Fruit fly (Drosophila melanogaster) whole organism, embryonic: ENCODE measurements around the gene CG13699.

Experiments used
- ATbp ChIP-seq: fragments of 200-800 bp; sonication (Bioruptor generic); optimal IDR thresholded peaks from 2 replicates; lab custom pipeline; 2017; ENCODE audit warnings: missing biosample characterization, mild to moderate bottlenecking, missing genetic modification characterization, missing genetic modification reagents
- Atf-2 ChIP-seq: fragments of 200-800 bp; sonication (Bioruptor generic); optimal IDR thresholded peaks from 2 replicates; lab custom pipeline; 2016; ENCODE audit warnings: missing biosample characterization, missing genetic modification characterization
- BEAF-32 ChIP-seq: fragments of 200-800 bp; sonication (Bioruptor generic); optimal IDR thresholded peaks from 3 replicates; lab custom pipeline; 2017; ENCODE audit warnings: missing biosample characterization, missing genetic modification characterization, mild to moderate bottlenecking, moderate library complexity, missing genetic modification reagents
- C15 ChIP-seq: fragments of 200-800 bp; sonication (Bioruptor generic); IDR thresholded peaks from 3 replicates; pipeline ENCODE4 v1.3.6; 2022; ENCODE audit warnings: missing biosample characterization, missing genetic modification characterization
- CG10979 ChIP-seq: fragments of 200-800 bp; sonication (Bioruptor generic); optimal IDR thresholded peaks from 2 replicates; lab custom pipeline; 2018; ENCODE audit warnings: missing biosample characterization, mild to moderate bottlenecking, missing genetic modification characterization, moderate library complexity
- CG11085 ChIP-seq: fragments of 200-800 bp; sonication (Bioruptor generic); IDR thresholded peaks from 2 replicates; pipeline ENCODE4 v1.3.6; 2022; ENCODE audit warnings: missing biosample characterization, missing genetic modification characterization
- CG11398 ChIP-seq: fragments of 200-800 bp; sonication (Bioruptor generic); optimal IDR thresholded peaks from 2 replicates; lab custom pipeline; 2016; ENCODE audit warnings: missing biosample characterization, missing genetic modification characterization
- CG11696 ChIP-seq: fragments of 200-800 bp; sonication (Bioruptor generic); IDR thresholded peaks from 2 replicates; pipeline ENCODE4 v1.3.6; 2022; ENCODE audit warnings: missing biosample characterization, missing genetic modification characterization
- CG12219 ChIP-seq: fragments of 200-800 bp; sonication (Bioruptor generic); optimal IDR thresholded peaks from 3 replicates; lab custom pipeline; 2018; ENCODE audit warnings: missing biosample characterization, mild to moderate bottlenecking, missing genetic modification characterization
- CG12299 ChIP-seq: fragments of 200-800 bp; sonication (Bioruptor generic); optimal IDR thresholded peaks from 2 replicates; lab custom pipeline; 2018; ENCODE audit warnings: missing biosample characterization, mild to moderate bottlenecking, missing genetic modification characterization
- CG15269 ChIP-seq: fragments of 200-800 bp; sonication (Bioruptor generic); optimal IDR thresholded peaks from 2 replicates; lab custom pipeline; 2018; ENCODE audit warnings: missing biosample characterization, mild to moderate bottlenecking, missing genetic modification characterization, moderate library complexity
- CG1603 ChIP-seq: fragments of 200-800 bp; sonication (Bioruptor generic); optimal IDR thresholded peaks from 2 replicates; lab custom pipeline; 2019; ENCODE audit warnings: missing biosample characterization, mild to moderate bottlenecking, missing genetic modification characterization, moderate library complexity
- CG31224 ChIP-seq: fragments of 200-800 bp; sonication (Bioruptor generic); IDR thresholded peaks from 2 replicates; pipeline ENCODE4 v1.3.6; 2022; ENCODE audit warnings: missing biosample characterization, missing genetic modification characterization
- CG31388 ChIP-seq: fragments of 200-800 bp; sonication (Bioruptor generic); optimal IDR thresholded peaks from 2 replicates; lab custom pipeline; 2016; ENCODE audit warnings: missing biosample characterization, missing genetic modification characterization
- CG32767 ChIP-seq: fragments of 200-800 bp; sonication (Bioruptor generic); IDR thresholded peaks from 2 replicates; pipeline ENCODE4 v1.3.6; 2022; ENCODE audit warnings: missing biosample characterization, missing genetic modification characterization
- CG4404 ChIP-seq: fragments of 200-800 bp; sonication (Bioruptor generic); IDR thresholded peaks from 2 replicates; pipeline ENCODE4 v1.3.6; 2022; ENCODE audit warnings: missing biosample characterization, missing genetic modification characterization
- CG4617 ChIP-seq: fragments of 200-800 bp; sonication (Bioruptor generic); optimal IDR thresholded peaks from 3 replicates; lab custom pipeline; 2016; ENCODE audit warnings: missing biosample characterization, missing genetic modification characterization, borderline replicate concordance
- CG6765 ChIP-seq: fragments of 200-800 bp; sonication (Bioruptor generic); optimal IDR thresholded peaks from 3 replicates; lab custom pipeline; 2017; ENCODE audit warnings: missing biosample characterization, mild to moderate bottlenecking, missing genetic modification characterization
- CG6854 ChIP-seq: fragments of 200-800 bp; sonication (Bioruptor generic); optimal IDR thresholded peaks from 3 replicates; lab custom pipeline; 2017; ENCODE audit warnings: missing biosample characterization, mild to moderate bottlenecking, missing genetic modification characterization
- CG9215 ChIP-seq: fragments of 200-800 bp; sonication (Bioruptor generic); IDR thresholded peaks from 2 replicates; pipeline ENCODE4 v1.3.6; 2022; ENCODE audit warnings: missing biosample characterization, missing genetic modification characterization
- CG9727 ChIP-seq: fragments of 200-800 bp; sonication (Bioruptor generic); optimal IDR thresholded peaks from 3 replicates; lab custom pipeline; 2017; ENCODE audit warnings: missing biosample characterization, mild to moderate bottlenecking, missing genetic modification characterization
- CTCF ChIP-seq: fragments of 200-800 bp; sonication (Bioruptor generic); optimal IDR thresholded peaks from 2 replicates; lab custom pipeline; 2017; ENCODE audit warnings: missing biosample characterization, mild to moderate bottlenecking, missing genetic modification characterization, moderate library complexity
- Dfd ChIP-seq, 2 experiments: fragments of >200 bp; optimal IDR thresholded peaks; 2 replicates each; lab custom pipeline; 2017; ENCODE audit warnings: missing biosample characterization in 2 of 2, missing genetic modification characterization in 2 of 2
- Ets65A ChIP-seq: fragments of 200-800 bp; sonication (Bioruptor generic); peaks from one replicate; lab custom pipeline; 2016; ENCODE audit warnings: missing biosample characterization, missing genetic modification characterization
- HmgD ChIP-seq: fragments of 200-800 bp; sonication (Bioruptor generic); optimal IDR thresholded peaks from 3 replicates; lab custom pipeline; 2016; ENCODE audit warnings: missing biosample characterization, missing genetic modification characterization
- NFAT ChIP-seq: fragments of 200-800 bp; sonication (Bioruptor generic); IDR thresholded peaks from 2 replicates; pipeline ENCODE4 v1.3.6; 2022; ENCODE audit warnings: missing biosample characterization, missing genetic modification characterization
- Neu2 ChIP-seq: fragments of 200-800 bp; sonication (Bioruptor generic); optimal IDR thresholded peaks from 3 replicates; lab custom pipeline; 2016; ENCODE audit warnings: missing biosample characterization, missing genetic modification characterization, borderline replicate concordance
- Six4 ChIP-seq: fragments of 200-800 bp; sonication (Bioruptor generic); optimal IDR thresholded peaks from 2 replicates; lab custom pipeline; 2016; ENCODE audit warnings: missing biosample characterization, missing genetic modification characterization
- TFAM ChIP-seq: fragments of 200-800 bp; sonication (Bioruptor generic); optimal IDR thresholded peaks from 2 replicates; lab custom pipeline; 2017; ENCODE audit warnings: missing biosample characterization, missing genetic modification characterization, inconsistent platforms
- az2 ChIP-seq: fragments of 200-800 bp; sonication (Bioruptor generic); optimal IDR thresholded peaks from 3 replicates; lab custom pipeline; 2016; ENCODE audit warnings: missing biosample characterization, missing genetic modification characterization
- bab2 ChIP-seq: fragments of 200-800 bp; sonication (Bioruptor generic); optimal IDR thresholded peaks from 2 replicates; lab custom pipeline; 2016; ENCODE audit warnings: missing biosample characterization, missing genetic modification characterization
- cas ChIP-seq: fragments of 200-800 bp; sonication (Bioruptor generic); IDR thresholded peaks from 2 replicates; pipeline ENCODE4 v1.3.6; 2022; ENCODE audit warnings: missing biosample characterization, missing genetic modification characterization
- caup ChIP-seq: fragments of 200-800 bp; sonication (Bioruptor generic); optimal IDR thresholded peaks from 3 replicates; lab custom pipeline; 2017; ENCODE audit warnings: missing biosample characterization, mild to moderate bottlenecking, missing genetic modification characterization, moderate library complexity; ENCODE audit not compliant: severe bottlenecking
- crp ChIP-seq, 2 experiments: fragments of 200-800 bp; sonication (Bioruptor generic); optimal IDR thresholded peaks; 2 replicates in 1 of 2; 3 replicates in 1 of 2; lab custom pipeline; 2017; ENCODE audit warnings: missing biosample characterization in 2 of 2, missing genetic modification characterization in 2 of 2, mild to moderate bottlenecking in 1 of 2, moderate library complexity in 1 of 2
- dmrt11E ChIP-seq: fragments of 200-800 bp; sonication (Bioruptor generic); optimal IDR thresholded peaks from 3 replicates; lab custom pipeline; 2018; ENCODE audit warnings: missing biosample characterization, mild to moderate bottlenecking, missing genetic modification characterization, moderate library complexity
- dpn ChIP-seq, 2 experiments: fragments of 200-800 bp; sonication (Bioruptor generic); optimal IDR thresholded peaks; 3 replicates each; lab custom pipeline; 2016; ENCODE audit warnings: missing biosample characterization in 2 of 2, missing genetic modification characterization in 2 of 2
- esg ChIP-seq: fragments of 200-800 bp; sonication (Bioruptor generic); conservative IDR thresholded peaks from 2 replicates; pipeline ENCODE4 v1.3.6; 2022; ENCODE audit warnings: missing biosample characterization, missing genetic modification characterization
- gcm ChIP-seq: fragments of 200-800 bp; sonication (Bioruptor generic); optimal IDR thresholded peaks from 2 replicates; lab custom pipeline; 2019; ENCODE audit warnings: missing biosample characterization, mild to moderate bottlenecking, missing genetic modification characterization, moderate library complexity
- gsb-n ChIP-seq: fragments of 200-800 bp; sonication (Bioruptor generic); optimal IDR thresholded peaks from 3 replicates; lab custom pipeline; 2018; ENCODE audit warnings: missing biosample characterization, mild to moderate bottlenecking, missing genetic modification characterization
- peb ChIP-seq: fragments of 200-800 bp; sonication (Bioruptor generic); IDR thresholded peaks from 2 replicates; pipeline ENCODE4 v1.3.6; 2022; ENCODE audit warnings: missing biosample characterization, missing genetic modification characterization
- pnt ChIP-seq: fragments of 200-800 bp; sonication (Bioruptor generic); optimal IDR thresholded peaks from 3 replicates; lab custom pipeline; 2016; ENCODE audit warnings: missing biosample characterization, missing genetic modification characterization
- psq ChIP-seq: fragments of 200-800 bp; sonication (Bioruptor generic); optimal IDR thresholded peaks from 2 replicates; lab custom pipeline; 2017; ENCODE audit warnings: missing biosample characterization, missing genetic modification characterization
- ro ChIP-seq: fragments of 200-800 bp; sonication (Bioruptor generic); IDR thresholded peaks from 2 replicates; pipeline ENCODE4 v1.3.6; 2022; ENCODE audit warnings: missing biosample characterization, missing genetic modification characterization
- sd ChIP-seq: fragments of 200-800 bp; sonication (Bioruptor generic); optimal IDR thresholded peaks from 3 replicates; lab custom pipeline; 2018; ENCODE audit warnings: missing biosample characterization, mild to moderate bottlenecking, missing genetic modification characterization, moderate library complexity
- trem ChIP-seq: fragments of 200-800 bp; optimal IDR thresholded peaks from 3 replicates; lab custom pipeline; 2019; ENCODE audit warnings: missing biosample characterization, mild to moderate bottlenecking, missing genetic modification characterization, moderate library complexity
- tup ChIP-seq: fragments of 200-800 bp; sonication (Bioruptor generic); optimal IDR thresholded peaks from 2 replicates; lab custom pipeline; 2016; ENCODE audit warnings: missing biosample characterization, mild to moderate bottlenecking, missing genetic modification characterization, moderate library complexity
- vvl ChIP-seq: fragments of 200-800 bp; sonication (Bioruptor generic); IDR thresholded peaks from 2 replicates; pipeline ENCODE4 v1.3.6; 2022; ENCODE audit warnings: missing biosample characterization, missing genetic modification characterization
- zen ChIP-seq: fragments of 200-800 bp; sonication (Bioruptor generic); optimal IDR thresholded peaks from 3 replicates; lab custom pipeline; 2018; ENCODE audit warnings: missing biosample characterization, mild to moderate bottlenecking, missing genetic modification characterization, moderate library complexity

Gene CG13699

DNA sequence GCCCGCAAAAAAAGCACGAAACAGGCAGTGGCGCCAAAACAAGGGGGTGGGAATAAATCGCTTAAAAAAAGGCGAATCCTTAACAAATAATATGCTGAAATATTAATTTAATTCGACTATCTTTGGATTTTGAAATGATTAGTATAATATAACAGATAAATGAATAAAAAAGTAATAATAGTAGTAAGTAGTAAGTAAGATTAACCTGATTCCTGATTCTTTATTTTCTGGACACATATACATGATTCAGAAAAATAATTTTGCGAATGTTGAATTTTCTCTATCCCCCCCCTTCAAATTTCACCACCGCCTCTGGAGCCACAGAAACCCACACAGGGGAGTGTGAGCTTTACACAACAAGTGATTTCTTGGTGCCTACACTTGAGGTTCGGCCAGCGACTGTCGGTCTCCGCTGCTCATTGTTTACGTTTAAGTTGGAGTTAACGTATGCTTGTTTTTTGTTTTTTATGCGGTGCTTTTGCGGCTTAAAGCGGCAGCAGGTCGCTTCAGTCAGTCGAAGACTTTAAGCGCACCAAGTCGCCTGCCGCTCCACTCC, 13.8 kb downstream of the CG13699 start, which contains the start of gene CG7330 (continued):
- TF ChIP-seq Six4 (GFP tag; lab: Kevin White, UChicago), result peak; percentile 76
- TF ChIP-seq CG4404 (GFP tag; lab: Robert Waterston, UW), result peak; percentile 74
- peak; percentile 88 for TF ChIP-seq CG9727 (GFP tag; lab: Kevin White, UChicago)
- TF ChIP-seq CG31388 (GFP tag; lab: Kevin White, UChicago), result peak; percentile 40
- no peak for TF ChIP-seq dmrt11E (tag; lab: Kevin White, UChicago)
- no peak for TF ChIP-seq CG11398 (GFP tag; lab: Kevin White, UChicago)
- peak; percentile 69 for TF ChIP-seq zen (tag; lab: Kevin White, UChicago)
- TF ChIP-seq trem (tag; lab: Kevin White, UChicago), result peak; percentile 63
- peak; percentile 96 for TF ChIP-seq CG15269 (tag; lab: Kevin White, UChicago)
- peak; percentile 63; the same call in 1 of the 2 replicates for TF ChIP-seq cas (GFP tag; lab: Robert Waterston, UW)
- peak; percentile 87 for TF ChIP-seq CG12299 (tag; lab: Kevin White, UChicago)
- TF ChIP-seq gcm (GFP tag; lab: Kevin White, UChicago), result peak; percentile 89
- no peak for TF ChIP-seq Atf-2 (GFP tag; lab: Kevin White, UChicago)
- TF ChIP-seq az2 (GFP tag; lab: Kevin White, UChicago), result peak; percentile 90
- TF ChIP-seq dpn (GFP tag; optimal IDR thresholded peaks at IDR 0.05; lab: Kevin White, UChicago), result peak; percentile 65 to 92
- TF ChIP-seq Neu2, result no peak
- TF ChIP-seq peb (GFP tag; lab: Robert Waterston, UW), result peak; percentile 68; the same call in 1 of the 2 replicates
- peak; percentile 71; the same call in 2 of the 3 replicates for TF ChIP-seq C15 (GFP tag; lab: Robert Waterston, UW)
- TF ChIP-seq caup (GFP tag; lab: Kevin White, UChicago), result peak; percentile 90
- peak; percentile 91 for TF ChIP-seq CG6765
- peak; percentile 44 for TF ChIP-seq CG1603 (tag; lab: Kevin White, UChicago)
- peak; percentile 83 for TF ChIP-seq vvl (GFP tag; lab: Robert Waterston, UW)
- TF ChIP-seq CG11085, result 0 out of 2 replicates have a peak, but pooled peaks have one; percentile 24
- peak; percentile 82 for TF ChIP-seq CG9215 (GFP tag; lab: Robert Waterston, UW)
- TF ChIP-seq gsb-n, result peak; percentile 80
- TF ChIP-seq CG4617 (GFP tag; lab: Kevin White, UChicago), result peak; percentile 45
- TF ChIP-seq Ets65A (GFP tag; lab: Kevin White, UChicago), result peak; percentile 89
- TF ChIP-seq CTCF (GFP tag; lab: Kevin White, UChicago), result peak; percentile 57
- TF ChIP-seq ro, result peak; percentile 66; the same call in 1 of the 2 replicates
- TF ChIP-seq tup (GFP tag; lab: Kevin White, UChicago), result peak; percentile 41
- peak; percentile 19 for TF ChIP-seq pnt
- peak; percentile 18 for TF ChIP-seq bab2 (GFP tag; lab: Kevin White, UChicago)
- TF ChIP-seq ATbp (GFP tag; lab: Kevin White, UChicago), result peak; percentile 93
- TF ChIP-seq crp (GFP tag; optimal IDR thresholded peaks at IDR 0.05; lab: Kevin White, UChicago), result peak in 1 of 2 experiments; percentile 55
- TF ChIP-seq HmgD (GFP tag; lab: Kevin White, UChicago), result no peak
- TF ChIP-seq TFAM, result peak; percentile 44
- peak; percentile 51 for TF ChIP-seq CG11696 (GFP tag; lab: Robert Waterston, UW)
- TF ChIP-seq psq, result peak; percentile 68
- no peak for TF ChIP-seq BEAF-32
- TF ChIP-seq CG12219, result peak; percentile 86
- TF ChIP-seq sd (tag; lab: Kevin White, UChicago), result peak; percentile 73
- TF ChIP-seq CG31224 (GFP tag; lab: Robert Waterston, UW), result peak; percentile 50
- peak; percentile 90 for TF ChIP-seq CG6854
- TF ChIP-seq CG32767, result peak; percentile 90
- TF ChIP-seq CG10979, result peak; percentile 82
- 0 out of 2 replicates have a peak, but pooled peaks have one; percentile 27 for TF ChIP-seq NFAT (GFP tag; lab: Robert Waterston, UW)
- peak; percentile 92 for TF ChIP-seq esg (GFP tag; lab: Robert Waterston, UW)
- TF ChIP-seq Dfd (GFP tag; optimal IDR thresholded peaks at IDR 0.05; lab: Kevin White, UChicago), result peak in 1 of 2 experiments; percentile 88
